Fruit fly (Drosophila melanogaster) whole organism, embryonic: ENCODE data around the gene CG4957.
A peak's percentile ranks its signal among the peaks of the same experiment; 100 is the strongest.

ENCODE experiments used
- Aef1 ChIP-seq: fragments of 200-800 bp; sonication (Bioruptor generic); IDR thresholded peaks from 3 replicates; pipeline ENCODE4 v1.3.6; 2022; ENCODE audit warnings: missing biosample characterization, missing genetic modification characterization
- Atf-2 ChIP-seq: fragments of 200-800 bp; sonication (Bioruptor generic); optimal IDR thresholded peaks from 2 replicates; lab custom pipeline; 2016; ENCODE audit warnings: missing biosample characterization, missing genetic modification characterization
- Atf3 ChIP-seq: fragments of 200-800 bp; sonication (Bioruptor generic); optimal IDR thresholded peaks from 3 replicates; lab custom pipeline; 2016; ENCODE audit warnings: missing biosample characterization, missing genetic modification characterization
- B-H1 ChIP-seq: fragments of 200-800 bp; sonication (Bioruptor generic); IDR thresholded peaks from 3 replicates; pipeline ENCODE4 v1.3.6; 2022; ENCODE audit warnings: missing biosample characterization, missing genetic modification characterization
- Bdp1 ChIP-seq: fragments of 200-800 bp; sonication (Bioruptor generic); optimal IDR thresholded peaks from 3 replicates; lab custom pipeline; 2016; ENCODE audit warnings: missing biosample characterization, missing genetic modification characterization
- CG11504 ChIP-seq: fragments of 200-800 bp; sonication (Bioruptor generic); optimal IDR thresholded peaks from 3 replicates; lab custom pipeline; 2019; ENCODE audit warnings: missing biosample characterization, mild to moderate bottlenecking, missing genetic modification characterization, moderate library complexity
- CG12236 ChIP-seq: fragments of 200-800 bp; sonication (Bioruptor generic); optimal IDR thresholded peaks from 2 replicates; lab custom pipeline; 2016; ENCODE audit warnings: missing biosample characterization, missing genetic modification characterization
- CG1233 ChIP-seq: fragments of 200-800 bp; sonication (Bioruptor generic); optimal IDR thresholded peaks from 4 replicates; lab custom pipeline; 2018; ENCODE audit warnings: missing biosample characterization, mild to moderate bottlenecking, missing genetic modification characterization
- CG12942 ChIP-seq: fragments of 200-800 bp; sonication (Bioruptor generic); optimal IDR thresholded peaks from 3 replicates; lab custom pipeline; 2016; ENCODE audit warnings: missing biosample characterization, missing genetic modification characterization
- CG13775 ChIP-seq: fragments of 200-800 bp; sonication (Bioruptor generic); optimal IDR thresholded peaks from 3 replicates; lab custom pipeline; 2017; ENCODE audit warnings: missing biosample characterization, mild to moderate bottlenecking, missing genetic modification characterization
- CG15601 ChIP-seq: fragments of 200-800 bp; sonication (Bioruptor generic); optimal IDR thresholded peaks from 3 replicates; lab custom pipeline; 2019; ENCODE audit warnings: missing biosample characterization, mild to moderate bottlenecking, missing genetic modification characterization, moderate library complexity
- CG17328 ChIP-seq: fragments of 200-800 bp; sonication (Bioruptor generic); IDR thresholded peaks from 2 replicates; pipeline ENCODE4 v1.3.6; 2022; ENCODE audit warnings: missing biosample characterization, missing genetic modification characterization
- CG17359 ChIP-seq: fragments of 200-800 bp; sonication (Bioruptor generic); optimal IDR thresholded peaks from 3 replicates; lab custom pipeline; 2018; ENCODE audit warnings: missing biosample characterization, mild to moderate bottlenecking, missing genetic modification characterization, moderate library complexity
- CG1792 ChIP-seq: fragments of 200-800 bp; sonication (Bioruptor generic); optimal IDR thresholded peaks from 2 replicates; lab custom pipeline; 2016; ENCODE audit warnings: missing biosample characterization, missing genetic modification characterization
- CG2875 ChIP-seq: fragments of 200-800 bp; sonication (Bioruptor generic); optimal IDR thresholded peaks from 2 replicates; lab custom pipeline; 2017; ENCODE audit warnings: missing biosample characterization, mild to moderate bottlenecking, missing genetic modification characterization, missing genetic modification reagents
- CG3163 ChIP-seq: fragments of 200-800 bp; sonication (Bioruptor generic); optimal IDR thresholded peaks from 3 replicates; lab custom pipeline; 2016; ENCODE audit warnings: missing biosample characterization, missing genetic modification characterization
- CG32772 ChIP-seq: fragments of 200-800 bp; sonication (Bioruptor generic); IDR thresholded peaks from 2 replicates; pipeline ENCODE4 v1.3.6; 2022; ENCODE audit warnings: missing biosample characterization, missing genetic modification characterization
- CG3407 ChIP-seq: fragments of 200-800 bp; sonication (Bioruptor generic); optimal IDR thresholded peaks from 2 replicates; lab custom pipeline; 2018; ENCODE audit warnings: missing biosample characterization, mild to moderate bottlenecking, missing genetic modification characterization
- CG34376 ChIP-seq: fragments of 200-800 bp; sonication (Bioruptor generic); optimal IDR thresholded peaks from 2 replicates; lab custom pipeline; 2018; ENCODE audit warnings: missing biosample characterization, mild to moderate bottlenecking, missing genetic modification characterization
- CG4404 ChIP-seq: fragments of 200-800 bp; sonication (Bioruptor generic); IDR thresholded peaks from 2 replicates; pipeline ENCODE4 v1.3.6; 2022; ENCODE audit warnings: missing biosample characterization, missing genetic modification characterization
- CG4820 ChIP-seq: fragments of 200-800 bp; sonication (Bioruptor generic); optimal IDR thresholded peaks from 3 replicates; lab custom pipeline; 2016; ENCODE audit warnings: missing biosample characterization, missing genetic modification characterization
- CG6689 ChIP-seq: fragments of 200-800 bp; sonication (Bioruptor generic); IDR thresholded peaks from 2 replicates; pipeline ENCODE4 v1.3.6; 2022; ENCODE audit warnings: missing biosample characterization, missing genetic modification characterization
- CG6854 ChIP-seq: fragments of 200-800 bp; sonication (Bioruptor generic); optimal IDR thresholded peaks from 3 replicates; lab custom pipeline; 2017; ENCODE audit warnings: missing biosample characterization, mild to moderate bottlenecking, missing genetic modification characterization
- CG7357 ChIP-seq: fragments of 200-800 bp; sonication (Bioruptor generic); IDR thresholded peaks from 3 replicates; pipeline ENCODE4 v1.3.6; 2022; ENCODE audit warnings: missing biosample characterization, missing genetic modification characterization
- CG7786 ChIP-seq: fragments of 200-800 bp; sonication (Bioruptor generic); optimal IDR thresholded peaks from 2 replicates; lab custom pipeline; 2016; ENCODE audit warnings: missing biosample characterization, missing genetic modification characterization
- CG9437 ChIP-seq: fragments of 200-800 bp; sonication (Bioruptor generic); optimal IDR thresholded peaks from 2 replicates; lab custom pipeline; 2018; ENCODE audit warnings: missing biosample characterization, mild to moderate bottlenecking, missing genetic modification characterization
- CG9727 ChIP-seq: fragments of 200-800 bp; sonication (Bioruptor generic); optimal IDR thresholded peaks from 3 replicates; lab custom pipeline; 2017; ENCODE audit warnings: missing biosample characterization, mild to moderate bottlenecking, missing genetic modification characterization
- Chrac-16 ChIP-seq: fragments of 200-800 bp; sonication (Bioruptor generic); optimal IDR thresholded peaks from 3 replicates; lab custom pipeline; 2016; ENCODE audit warnings: missing biosample characterization, missing genetic modification characterization
- E2f1 ChIP-seq: fragments of 200-800 bp; sonication (Bioruptor generic); IDR thresholded peaks from 2 replicates; pipeline ENCODE4 v1.3.6; 2022; ENCODE audit warnings: missing biosample characterization, missing genetic modification characterization
- Ets65A ChIP-seq: fragments of 200-800 bp; sonication (Bioruptor generic); peaks from one replicate; lab custom pipeline; 2016; ENCODE audit warnings: missing biosample characterization, missing genetic modification characterization
- GATAe ChIP-seq: fragments of 200-800 bp; sonication (Bioruptor generic); conservative IDR thresholded peaks from 2 replicates; pipeline ENCODE4 v1.3.6; 2022; ENCODE audit warnings: missing biosample characterization, missing genetic modification characterization
- H15 ChIP-seq: fragments of 200-800 bp; sonication (Bioruptor generic); IDR thresholded peaks from 3 replicates; pipeline ENCODE4 v1.3.6; 2022; ENCODE audit warnings: missing biosample characterization, missing genetic modification characterization
- HLH3B ChIP-seq: fragments of 200-800 bp; sonication (Bioruptor generic); IDR thresholded peaks from 2 replicates; pipeline ENCODE4 v1.3.6; 2022; ENCODE audit warnings: missing biosample characterization, missing genetic modification characterization
- HmgD ChIP-seq: fragments of 200-800 bp; sonication (Bioruptor generic); optimal IDR thresholded peaks from 3 replicates; lab custom pipeline; 2016; ENCODE audit warnings: missing biosample characterization, missing genetic modification characterization
- Lim3 ChIP-seq: fragments of 200-800 bp; sonication (Bioruptor generic); IDR thresholded peaks from 2 replicates; pipeline ENCODE4 v1.3.6; 2022; ENCODE audit warnings: missing biosample characterization, missing genetic modification characterization
- NC2α ChIP-seq: fragments of 200-800 bp; sonication (Bioruptor generic); optimal IDR thresholded peaks from 2 replicates; lab custom pipeline; 2016; ENCODE audit warnings: missing biosample characterization, missing genetic modification characterization
- Pdp1 ChIP-seq, 2 experiments: fragments of 200-800 bp; sonication (Bioruptor generic); optimal IDR thresholded peaks; 3 replicates each; lab custom pipeline; 2016; ENCODE audit warnings: missing biosample characterization in 2 of 2, missing genetic modification characterization in 2 of 2, mild to moderate bottlenecking in 1 of 2, moderate library complexity in 1 of 2
- Sox100B ChIP-seq: fragments of 200-800 bp; sonication (Bioruptor generic); optimal IDR thresholded peaks from 3 replicates; lab custom pipeline; 2018; ENCODE audit warnings: missing biosample characterization, mild to moderate bottlenecking, missing genetic modification characterization
- Spps ChIP-seq: fragments of 200-800 bp; sonication (Bioruptor generic); optimal IDR thresholded peaks from 2 replicates; lab custom pipeline; 2018; ENCODE audit warnings: missing biosample characterization, mild to moderate bottlenecking, missing genetic modification characterization
- ara ChIP-seq: fragments of 200-800 bp; sonication (Bioruptor generic); IDR thresholded peaks from 2 replicates; pipeline ENCODE4 v1.3.6; 2022; ENCODE audit warnings: missing biosample characterization, missing genetic modification characterization
- bbx ChIP-seq: fragments of 200-800 bp; sonication (Bioruptor generic); IDR thresholded peaks from 2 replicates; pipeline ENCODE4 v1.3.6; 2022; ENCODE audit warnings: missing biosample characterization, missing genetic modification characterization; ENCODE audit not compliant: partially characterized antibody
- btn ChIP-seq: fragments of 200-800 bp; sonication (Bioruptor generic); optimal IDR thresholded peaks from 2 replicates; lab custom pipeline; 2016; ENCODE audit warnings: missing biosample characterization, missing genetic modification characterization
- croc ChIP-seq: fragments of 200-800 bp; sonication (Bioruptor generic); conservative IDR thresholded peaks from 3 replicates; pipeline ENCODE4 v1.3.6; 2022; ENCODE audit warnings: missing biosample characterization, missing genetic modification characterization
- ind ChIP-seq: fragments of 200-800 bp; sonication (Bioruptor generic); optimal IDR thresholded peaks from 3 replicates; lab custom pipeline; 2016; ENCODE audit warnings: missing biosample characterization, missing genetic modification characterization
- nmo ChIP-seq: fragments of 200-800 bp; sonication (Bioruptor generic); optimal IDR thresholded peaks from 2 replicates; lab custom pipeline; 2018; ENCODE audit warnings: missing biosample characterization, mild to moderate bottlenecking, missing genetic modification characterization, moderate library complexity
- odd ChIP-seq: fragments of 200-800 bp; sonication (Bioruptor generic); optimal IDR thresholded peaks from 2 replicates; lab custom pipeline; 2017; ENCODE audit warnings: missing biosample characterization, mild to moderate bottlenecking, missing genetic modification characterization
- pan ChIP-seq, 4 experiments: fragments of >200 bp in 3 of 4; fragments of 200-800 bp in 1 of 4; sonication (Bioruptor generic) in 1 of 4; optimal IDR thresholded peaks in 3 of 4; IDR thresholded peaks in 1 of 4; 2 replicates each; pipeline versions ENCODE4 v1.3.6 to Lab custom; 2017 to 2022; ENCODE audit warnings: missing biosample characterization in 2 of 4, missing genetic modification characterization in 2 of 4, mixed read lengths in 1 of 4
- scrt ChIP-seq: fragments of 200-800 bp; sonication (Bioruptor generic); optimal IDR thresholded peaks from 2 replicates; lab custom pipeline; 2018; ENCODE audit warnings: missing biosample characterization, mild to moderate bottlenecking, missing genetic modification characterization, moderate library complexity
- sim ChIP-seq: fragments of 200-800 bp; sonication (Bioruptor generic); IDR thresholded peaks from 2 replicates; pipeline ENCODE4 v1.3.6; 2022; ENCODE audit warnings: missing biosample characterization, missing genetic modification characterization
- sqz ChIP-seq: fragments of 200-800 bp; sonication (Bioruptor generic); optimal IDR thresholded peaks from 3 replicates; lab custom pipeline; 2018; ENCODE audit warnings: missing biosample characterization, mild to moderate bottlenecking, missing genetic modification characterization
- vvl ChIP-seq: fragments of 200-800 bp; sonication (Bioruptor generic); IDR thresholded peaks from 2 replicates; pipeline ENCODE4 v1.3.6; 2022; ENCODE audit warnings: missing biosample characterization, missing genetic modification characterization

CG4957 gene

dm6 chr2L:10276436-10276835, 7.8 kb downstream of the CG4957 start (continued):
- TF ChIP-seq CG4820 (GFP tag; lab: Kevin White, UChicago) (peak; percentile 41), CG12942 (no peak), sqz (GFP tag; lab: Kevin White, UChicago) (no peak), Sox100B (peak; percentile 63), CG17328 (GFP tag; lab: Robert Waterston, UW) (0 out of 2 replicates have a peak, but pooled peaks have one; percentile 31), nmo (GFP tag; lab: Kevin White, UChicago) (peak; percentile 41), CG3407 (no peak), CG2875 (peak; percentile 29), btn (no peak), HLH3B (GFP tag; lab: Robert Waterston, UW) (peak; percentile 46; the same call in 1 of the 2 replicates), CG6854 (GFP tag; lab: Kevin White, UChicago) (no peak), Spps (peak; percentile 54), CG13775 (GFP tag; lab: Kevin White, UChicago) (peak; percentile 45), ara (GFP tag; lab: Robert Waterston, UW) (0 out of 2 replicates have a peak, but pooled peaks have one; percentile 30), CG3163 (GFP tag; lab: Kevin White, UChicago) (no peak), Lim3 (GFP tag; lab: Robert Waterston, UW) (no peak), CG6689 (GFP tag; lab: Robert Waterston, UW) (peak; percentile 23), NC2α (GFP tag; lab: Kevin White, UChicago) (no peak), CG4404 (GFP tag; lab: Robert Waterston, UW) (no peak), CG9437 (GFP tag; lab: Kevin White, UChicago) (peak; percentile 6), CG9727 (no peak), B-H1 (GFP tag; lab: Robert Waterston, UW) (peak; percentile 10; the same call in 1 of the 3 replicates), ind (GFP tag; lab: Kevin White, UChicago) (no peak), vvl (peak; percentile 33; the same call in 1 of the 2 replicates), CG15601 (tag; lab: Kevin White, UChicago) (peak; percentile 18), CG1233 (GFP tag; lab: Kevin White, UChicago) (peak; percentile 5)

DNA sequence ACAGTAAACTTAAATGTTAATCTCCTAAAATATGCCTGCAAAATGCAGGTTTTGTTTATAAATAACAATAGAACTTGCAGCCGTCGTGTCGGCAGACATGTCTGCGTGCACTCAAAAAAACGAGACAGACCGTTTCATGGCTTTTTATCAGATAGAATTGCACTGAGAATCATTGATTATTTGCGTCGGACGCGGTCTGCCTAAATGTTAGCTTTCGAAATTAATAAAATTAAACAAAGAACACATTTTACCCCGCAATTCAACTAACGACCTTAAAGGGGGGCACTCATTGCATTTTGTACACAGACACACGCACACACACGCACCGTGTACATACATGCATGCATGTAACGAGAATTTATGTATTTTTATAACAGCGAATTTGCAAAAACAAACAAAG, 8.2 kb downstream of the CG4957 start:
- no peak for TF ChIP-seq H15
- TF ChIP-seq CG12236 (GFP tag; lab: Kevin White, UChicago), result peak; percentile 47
- TF ChIP-seq sim, result peak; percentile 43; the same call in 1 of the 2 replicates
- no peak for TF ChIP-seq odd
- peak; percentile 25 for TF ChIP-seq CG4820 (GFP tag; lab: Kevin White, UChicago)
- TF ChIP-seq CG3163 (GFP tag; lab: Kevin White, UChicago), result no peak
- peak; percentile 38; the same call in 1 of the 2 replicates for TF ChIP-seq E2f1 (GFP tag; lab: Robert Waterston, UW)
- no peak for TF ChIP-seq CG17359
- no peak for TF ChIP-seq HmgD (GFP tag; lab: Kevin White, UChicago)
- TF ChIP-seq bbx, result no peak
- TF ChIP-seq Pdp1 (GFP tag; optimal IDR thresholded peaks at IDR 0.05; lab: Kevin White, UChicago), result peak in 1 of 2 experiments; percentile 47
- TF ChIP-seq pan (optimal IDR thresholded peaks at IDR 0.05; lab: Kevin White, UChicago), result no peak
- peak in 1 of 2 experiments; percentile 27 for TF ChIP-seq pan (GFP tag; optimal IDR thresholded peaks at IDR 0.05 in 1 of 2, IDR thresholded peaks at IDR 0.05 in 1 of 2)
- TF ChIP-seq CG7786, result peak; percentile 7
- no peak for TF ChIP-seq CG32772 (GFP tag; lab: Robert Waterston, UW)
- no peak for TF ChIP-seq Bdp1 (GFP tag; lab: Kevin White, UChicago)
- no peak for TF ChIP-seq CG34376
- TF ChIP-seq Ets65A, result peak; percentile 53
- TF ChIP-seq Atf3 (GFP tag; lab: Kevin White, UChicago), result no peak
- TF ChIP-seq Aef1, result no peak
- TF ChIP-seq CG11504 (tag; lab: Kevin White, UChicago), result no peak
- peak; percentile 14 for TF ChIP-seq Chrac-16 (GFP tag; lab: Kevin White, UChicago)
- TF ChIP-seq CG7357 (GFP tag; lab: Robert Waterston, UW), result 0 out of 3 replicates have a peak, but pooled peaks have one; percentile 13
- no peak for TF ChIP-seq Atf-2 (GFP tag; lab: Kevin White, UChicago)
- TF ChIP-seq scrt (GFP tag; lab: Kevin White, UChicago), result no peak
- no peak for TF ChIP-seq GATAe (GFP tag; lab: Robert Waterston, UW)
- TF ChIP-seq CG13775 (GFP tag; lab: Kevin White, UChicago), result peak; percentile 31
- no peak for TF ChIP-seq croc (GFP tag; lab: Robert Waterston, UW)
- peak; percentile 15 for TF ChIP-seq CG1792 (GFP tag; lab: Kevin White, UChicago)
